Worm (Caenorhabditis elegans) whole organism, late embryonic: ENCODE results near the gene K08C7.4.

Experiments used
- C08G9.2 ChIP-seq: sonication (generic microtip); optimal IDR thresholded peaks from 2 replicates; lab custom pipeline; 2016; ENCODE audit warnings: mild to moderate bottlenecking, missing genetic modification characterization, moderate library complexity, missing compliant biosample characterization
- Y22D7AL.16 ChIP-seq: sonication (generic microtip); optimal IDR thresholded peaks from 2 replicates; lab custom pipeline; 2016; ENCODE audit warnings: missing genetic modification characterization, missing compliant biosample characterization
- ahr-1 ChIP-seq: sonication (generic microtip); optimal IDR thresholded peaks from 2 replicates; lab custom pipeline; 2016; ENCODE audit warnings: missing genetic modification characterization, missing compliant biosample characterization
- ama-1 ChIP-seq: fragments of 150-350 bp; optimal IDR thresholded peaks from 2 replicates; lab custom pipeline; 2014
- ceh-14 ChIP-seq: sonication (generic microtip); optimal IDR thresholded peaks from 2 replicates; lab custom pipeline; 2016; ENCODE audit warnings: missing genotype, missing genetic modification characterization, missing compliant biosample characterization
- ceh-18 ChIP-seq: sonication (generic microtip); optimal IDR thresholded peaks from 2 replicates; lab custom pipeline; 2016; ENCODE audit warnings: missing genetic modification characterization, missing compliant biosample characterization
- ceh-22 ChIP-seq: sonication (generic microtip); optimal IDR thresholded peaks from 2 replicates; lab custom pipeline; 2017; ENCODE audit warnings: missing biosample characterization, missing genetic modification characterization
- ceh-24 ChIP-seq: sonication (generic microtip); optimal IDR thresholded peaks from 2 replicates; lab custom pipeline; 2016; ENCODE audit warnings: mild to moderate bottlenecking, missing genetic modification characterization, missing compliant biosample characterization
- ceh-30 ChIP-seq: fragments of 150-350 bp; optimal IDR thresholded peaks from 2 replicates; lab custom pipeline; 2014; ENCODE audit warnings: missing biosample characterization, missing genetic modification characterization
- ceh-31 ChIP-seq: sonication (generic microtip); optimal IDR thresholded peaks from 2 replicates; lab custom pipeline; 2016; ENCODE audit warnings: missing genetic modification characterization, missing compliant biosample characterization
- ceh-9 ChIP-seq: sonication (generic microtip); optimal IDR thresholded peaks from 2 replicates; lab custom pipeline; 2016; ENCODE audit warnings: mild to moderate bottlenecking, missing genetic modification characterization, inconsistent platforms, missing compliant biosample characterization
- dve-1 ChIP-seq: sonication (generic microtip); optimal IDR thresholded peaks from 2 replicates; lab custom pipeline; 2017; ENCODE audit warnings: antibody characterized with exemption, mild to moderate bottlenecking, missing genetic modification characterization, missing compliant biosample characterization
- elt-2 ChIP-seq: sonication (generic microtip); optimal IDR thresholded peaks from 2 replicates; lab custom pipeline; 2016; ENCODE audit warnings: missing genetic modification reagents, missing genetic modification characterization, missing compliant biosample characterization
- eyg-1 ChIP-seq: sonication (generic microtip); optimal IDR thresholded peaks from 2 replicates; lab custom pipeline; 2016; ENCODE audit warnings: missing genotype, missing genetic modification characterization, missing compliant biosample characterization
- fkh-10 ChIP-seq: fragments of 150-350 bp; optimal IDR thresholded peaks from 2 replicates; lab custom pipeline; 2014; ENCODE audit warnings: missing biosample characterization, missing genetic modification reagents, missing genetic modification characterization
- hlh-15 ChIP-seq: sonication (generic microtip); optimal IDR thresholded peaks from 2 replicates; lab custom pipeline; 2016; ENCODE audit warnings: missing genetic modification characterization, missing compliant biosample characterization
- hlh-30 ChIP-seq: sonication (generic microtip); optimal IDR thresholded peaks from 2 replicates; lab custom pipeline; 2017; ENCODE audit warnings: antibody characterized with exemption, missing genetic modification characterization, missing compliant biosample characterization; ENCODE audit not compliant: insufficient read depth
- hlh-6 ChIP-seq: sonication (generic microtip); optimal IDR thresholded peaks from 2 replicates; lab custom pipeline; 2016; ENCODE audit warnings: missing genotype, missing genetic modification characterization, missing compliant biosample characterization
- lim-6 ChIP-seq: sonication (generic microtip); optimal IDR thresholded peaks from 2 replicates; lab custom pipeline; 2016; ENCODE audit warnings: missing genetic modification characterization, missing compliant biosample characterization
- lin-11 ChIP-seq: fragments of 200-800 bp; sonication (Bioruptor generic); optimal IDR thresholded peaks from 2 replicates; lab custom pipeline; 2018; ENCODE audit warnings: mild to moderate bottlenecking, missing genetic modification characterization, missing compliant biosample characterization
- madf-2 ChIP-seq: sonication (generic microtip); optimal IDR thresholded peaks from 2 replicates; lab custom pipeline; 2017; ENCODE audit warnings: missing genetic modification characterization, missing compliant biosample characterization
- nfya-1 ChIP-seq: sonication (generic microtip); optimal IDR thresholded peaks from 2 replicates; lab custom pipeline; 2017; ENCODE audit warnings: missing genetic modification characterization, mild to moderate bottlenecking, missing compliant biosample characterization, antibody characterized with exemption, moderate library complexity
- nhr-232 ChIP-seq: sonication (generic microtip); optimal IDR thresholded peaks from 2 replicates; lab custom pipeline; 2016; ENCODE audit warnings: missing genetic modification characterization, missing compliant biosample characterization
- npax-4 ChIP-seq: sonication (generic microtip); optimal IDR thresholded peaks from 2 replicates; lab custom pipeline; 2016; ENCODE audit warnings: missing genetic modification characterization, missing compliant biosample characterization
- odd-2 ChIP-seq: sonication (generic microtip); optimal IDR thresholded peaks from 2 replicates; lab custom pipeline; 2017; ENCODE audit warnings: antibody characterized with exemption, mild to moderate bottlenecking, missing genetic modification characterization, missing compliant biosample characterization
- pag-3 ChIP-seq: sonication (generic microtip); optimal IDR thresholded peaks from 2 replicates; lab custom pipeline; 2016; ENCODE audit warnings: missing compliant biosample characterization, missing genetic modification characterization, borderline replicate concordance
- pat-9 ChIP-seq: fragments of 200-800 bp; sonication (Bioruptor generic); optimal IDR thresholded peaks from 2 replicates; lab custom pipeline; 2018; ENCODE audit warnings: mild to moderate bottlenecking, missing genetic modification characterization, moderate library complexity, missing compliant biosample characterization
- pha-2 ChIP-seq: sonication (generic microtip); optimal IDR thresholded peaks from 2 replicates; lab custom pipeline; 2017; ENCODE audit warnings: mild to moderate bottlenecking, missing genetic modification characterization, missing compliant biosample characterization
- rnt-1 ChIP-seq: sonication (generic microtip); optimal IDR thresholded peaks from 2 replicates; lab custom pipeline; 2016; ENCODE audit warnings: missing genetic modification characterization, missing compliant biosample characterization
- sox-2 ChIP-seq: fragments of 200-800 bp; sonication (Bioruptor generic); IDR thresholded peaks from 2 replicates; pipeline ENCODE4 v1.3.6; 2022; ENCODE audit warnings: missing genetic modification reagents, missing genetic modification characterization, missing compliant biosample characterization
- syd-9 ChIP-seq: sonication (generic microtip); optimal IDR thresholded peaks from 2 replicates; lab custom pipeline; 2016; ENCODE audit warnings: mild to moderate bottlenecking, missing genetic modification characterization, moderate library complexity, missing compliant biosample characterization
- tbx-2 ChIP-seq: sonication (generic microtip); optimal IDR thresholded peaks from 2 replicates; lab custom pipeline; 2016; ENCODE audit warnings: missing genetic modification characterization, missing compliant biosample characterization
- unc-3 ChIP-seq, 2 experiments: fragments of 200-800 bp in 1 of 2; sonication (Bioruptor generic) in 1 of 2; sonication (generic microtip) in 1 of 2; conservative IDR thresholded peaks in 1 of 2; optimal IDR thresholded peaks in 1 of 2; 2 replicates each; pipeline versions ENCODE4 v1.3.6 to Lab custom; 2016 to 2022; ENCODE audit warnings: missing compliant biosample characterization in 2 of 2, missing genetic modification characterization in 2 of 2, missing genetic modification reagents in 1 of 2
- unc-86 ChIP-seq: sonication (generic microtip); optimal IDR thresholded peaks from 2 replicates; lab custom pipeline; 2016; ENCODE audit warnings: missing genetic modification characterization, missing compliant biosample characterization

Gene K08C7.4

ce11 chrIV:10680379-10680778 lies at the start of gene K08C7.4:
Gene K08C7.4, minus strand, starts transcription at chrIV:10680479.
- TF ChIP-seq npax-4 (tag; lab: Kevin White, UChicago), result no peak
- TF ChIP-seq madf-2, result no peak
- no peak for TF ChIP-seq ceh-9
- TF ChIP-seq hlh-6 (tag; lab: Kevin White, UChicago), result no peak
- TF ChIP-seq odd-2 (tag; lab: Kevin White, UChicago), result no peak
- no peak for TF ChIP-seq unc-3 (GFP tag; conservative IDR thresholded peaks at IDR 0.05; lab: Robert Waterston, UW)
- TF ChIP-seq unc-3 (tag; optimal IDR thresholded peaks at IDR 0.05; lab: Kevin White, UChicago), result no peak
- no peak for TF ChIP-seq ahr-1 (tag; lab: Kevin White, UChicago)
- TF ChIP-seq ceh-18 (tag; lab: Kevin White, UChicago), result no peak
- TF ChIP-seq ceh-24 (tag; lab: Kevin White, UChicago), result no peak
- TF ChIP-seq nfya-1 (tag; lab: Kevin White, UChicago), result no peak
- TF ChIP-seq unc-86 (tag; lab: Kevin White, UChicago), result no peak
- no peak for TF ChIP-seq ceh-30 (tag; lab: Kevin White, UChicago)
- TF ChIP-seq nhr-232 (tag; lab: Kevin White, UChicago), result no peak
- no peak for TF ChIP-seq tbx-2 (tag; lab: Kevin White, UChicago)
- no peak for TF ChIP-seq pat-9
- no peak for TF ChIP-seq rnt-1 (tag; lab: Kevin White, UChicago)
- TF ChIP-seq ceh-31 (tag; lab: Kevin White, UChicago), result no peak

DNA sequence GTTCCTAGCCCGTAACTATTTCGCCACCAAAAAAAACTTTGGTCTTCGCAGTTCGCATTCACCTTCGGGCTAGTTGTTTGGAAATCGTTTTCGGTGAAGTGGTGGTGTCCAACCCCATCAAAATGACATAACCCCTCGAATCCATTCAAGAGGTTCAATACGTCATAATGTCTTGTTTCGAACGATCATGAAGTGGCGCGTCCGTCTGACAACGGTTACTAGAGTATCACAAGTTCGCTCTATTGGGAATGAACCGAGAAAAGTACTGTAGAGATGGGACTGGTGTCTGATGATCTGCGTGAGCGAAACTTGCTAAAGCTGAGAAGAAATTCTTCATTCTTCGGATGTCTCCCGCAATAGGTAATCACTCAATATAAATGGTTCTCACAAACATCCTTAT lies 47.5 kb upstream of the K08C7.4 start, which contains the start of gene ZC168.2:
Gene ZC168.2 (plus strand): TSS at position 301 of the 400 bp plus-strand sequence.
- TF ChIP-seq syd-9 (tag; lab: Kevin White, UChicago), result no peak
- no peak for TF ChIP-seq pha-2 (tag; lab: Kevin White, UChicago)
- no peak for TF ChIP-seq eyg-1
- TF ChIP-seq tbx-2 (tag; lab: Kevin White, UChicago), result no peak
- no peak for TF ChIP-seq elt-2
- TF ChIP-seq hlh-15 (tag; lab: Kevin White, UChicago), result no peak
- no peak for TF ChIP-seq unc-86 (tag; lab: Kevin White, UChicago)
- TF ChIP-seq pag-3 (tag; lab: Kevin White, UChicago), result no peak
- TF ChIP-seq ceh-14, result no peak
- no peak for TF ChIP-seq nhr-232 (tag; lab: Kevin White, UChicago)
- TF ChIP-seq rnt-1 (tag; lab: Kevin White, UChicago), result no peak
- no peak for TF ChIP-seq lin-11

DNA sequence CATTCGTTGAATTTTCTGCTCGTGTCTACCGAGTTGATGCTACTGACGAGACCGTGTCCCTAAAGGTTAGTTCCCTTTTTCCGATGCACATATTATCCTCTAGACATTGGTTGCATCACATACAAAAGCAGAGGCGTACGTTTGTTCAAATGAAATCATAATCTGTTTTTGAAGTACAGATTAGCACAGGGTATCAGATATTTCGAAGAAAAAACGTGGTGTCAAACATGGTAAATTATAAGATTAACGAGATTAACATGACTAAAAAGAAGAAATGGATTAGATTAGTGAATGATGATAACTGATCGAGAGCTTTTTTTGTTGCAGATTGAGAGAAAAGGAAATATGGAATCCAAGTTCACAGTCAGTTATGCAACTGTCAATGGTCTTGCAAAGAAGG lies 38.6 kb upstream of the K08C7.4 start:
- TF ChIP-seq Y22D7AL.16 (tag; lab: Kevin White, UChicago) (no peak), C08G9.2 (tag; lab: Kevin White, UChicago) (no peak), ama-1 (lab: Kevin White, UChicago) (no peak), ceh-30 (tag; lab: Kevin White, UChicago) (no peak), ceh-22 (no peak)

DNA sequence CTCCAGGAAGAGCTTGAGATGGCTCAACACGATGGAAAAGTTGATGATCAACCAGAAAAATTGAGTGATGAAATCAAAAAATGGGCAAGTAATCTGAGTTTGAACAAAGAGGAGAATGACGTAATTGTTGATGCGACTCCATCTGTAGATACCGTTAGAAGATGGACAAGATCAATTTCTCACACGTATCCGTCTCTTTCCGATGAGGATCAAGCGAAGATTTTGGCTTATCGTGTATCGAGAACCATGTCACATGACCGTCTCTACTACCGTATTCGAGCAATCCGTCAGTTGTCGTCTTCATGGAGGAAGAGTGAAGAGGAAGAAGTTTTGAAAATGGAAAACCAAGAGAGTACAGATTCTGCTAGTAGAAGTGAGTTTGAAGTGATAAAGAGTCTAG lies 37.8 kb upstream of the K08C7.4 start:
- no peak for TF ChIP-seq elt-2
- no peak for TF ChIP-seq fkh-10 (GFP tag; lab: Kevin White, UChicago)
- no peak for TF ChIP-seq lim-6 (tag; lab: Kevin White, UChicago)
- peak; percentile 38 for TF ChIP-seq hlh-30 (tag; lab: Kevin White, UChicago)

DNA sequence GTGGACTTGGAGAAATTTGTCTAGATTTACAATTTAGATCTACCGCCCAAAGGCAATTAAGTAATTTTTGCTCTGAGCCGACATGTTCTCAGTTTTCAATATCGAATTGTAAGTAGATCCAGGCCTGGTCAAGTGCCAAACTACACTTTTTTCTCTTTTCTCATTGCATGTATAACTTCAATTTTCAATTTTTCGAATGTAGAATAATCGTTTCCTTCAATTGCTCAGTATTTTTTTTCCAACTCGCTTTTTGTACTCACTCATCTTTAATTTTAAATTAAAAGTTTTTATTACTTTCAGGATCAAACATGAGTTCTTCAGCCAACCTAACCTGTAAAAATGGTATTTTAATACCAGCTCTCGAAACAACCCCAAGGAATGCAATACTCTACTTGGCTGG lies 36.1 kb upstream of the K08C7.4 start, which contains the start of gene ncx-3:
Gene ncx-3 (plus strand): TSS at position 301 of the 400 bp plus-strand sequence.
- TF ChIP-seq sox-2 (GFP tag; lab: Robert Waterston, UW) (no peak), elt-2 (no peak), dve-1 (tag; lab: Kevin White, UChicago) (no peak)
